Fruit fly (Drosophila melanogaster) whole organism, embryonic: ENCODE data around the gene ssh.

Experiments used
- Adf1 ChIP-seq: fragments of 200-800 bp; sonication (Bioruptor generic); IDR thresholded peaks from 2 replicates; pipeline ENCODE4 v1.3.6; 2022; ENCODE audit warnings: missing biosample characterization, missing genetic modification characterization
- CG10462 ChIP-seq: fragments of 200-800 bp; sonication (Bioruptor generic); optimal IDR thresholded peaks from 2 replicates; lab custom pipeline; 2016; ENCODE audit warnings: missing biosample characterization, missing genetic modification characterization
- CG12769 ChIP-seq: fragments of 200-800 bp; sonication (Bioruptor generic); optimal IDR thresholded peaks from 2 replicates; lab custom pipeline; 2019; ENCODE audit warnings: missing biosample characterization, mild to moderate bottlenecking, missing genetic modification characterization, moderate library complexity
- CG1832 ChIP-seq: fragments of 200-800 bp; sonication (Bioruptor generic); optimal IDR thresholded peaks from 2 replicates; lab custom pipeline; 2017; ENCODE audit warnings: missing biosample characterization, mild to moderate bottlenecking, missing genetic modification characterization, inconsistent platforms
- CG31365 ChIP-seq: fragments of 200-800 bp; sonication (Bioruptor generic); optimal IDR thresholded peaks from 2 replicates; lab custom pipeline; 2018; ENCODE audit warnings: missing biosample characterization, mild to moderate bottlenecking, missing genetic modification characterization
- CG6272 ChIP-seq: fragments of 200-800 bp; sonication (Bioruptor generic); IDR thresholded peaks from 2 replicates; pipeline ENCODE4 v1.3.6; 2022; ENCODE audit warnings: missing biosample characterization, missing genetic modification characterization
- Dp ChIP-seq: fragments of 200-800 bp; sonication (Bioruptor generic); optimal IDR thresholded peaks from 2 replicates; lab custom pipeline; 2018; ENCODE audit warnings: missing biosample characterization, mild to moderate bottlenecking, missing genetic modification characterization, moderate library complexity
- HLH4C ChIP-seq: fragments of 200-800 bp; sonication (Bioruptor generic); IDR thresholded peaks from 3 replicates; pipeline ENCODE4 v1.3.6; 2022; ENCODE audit warnings: missing biosample characterization, missing genetic modification characterization; ENCODE audit not compliant: partially characterized antibody
- Rx ChIP-seq: fragments of 200-800 bp; sonication (Bioruptor generic); IDR thresholded peaks from 2 replicates; pipeline ENCODE4 v1.3.6; 2022; ENCODE audit warnings: missing biosample characterization, missing genetic modification characterization
- Stat92E ChIP-seq, 3 experiments: fragments of >200 bp in 2 of 3; fragments of 200-800 bp in 1 of 3; sonication (Bioruptor generic) in 1 of 3; optimal IDR thresholded peaks; 2 replicates each; lab custom pipeline; 2017 to 2019; ENCODE audit warnings: missing biosample characterization in 3 of 3, missing genetic modification characterization in 3 of 3, mild to moderate bottlenecking in 1 of 3, moderate library complexity in 1 of 3
- cwo ChIP-seq: fragments of 200-800 bp; sonication (Bioruptor generic); optimal IDR thresholded peaks from 3 replicates; lab custom pipeline; 2017; ENCODE audit warnings: missing biosample characterization, missing genetic modification characterization, mild to moderate bottlenecking, moderate library complexity, missing genetic modification reagents
- kni ChIP-seq: fragments of 200-800 bp; sonication (Bioruptor generic); optimal IDR thresholded peaks from 3 replicates; lab custom pipeline; 2017; ENCODE audit warnings: mild to moderate bottlenecking, missing biosample characterization, missing genetic modification reagents, missing genetic modification characterization
- oc ChIP-seq: fragments of 200-800 bp; sonication (Bioruptor generic); optimal IDR thresholded peaks from 2 replicates; lab custom pipeline; 2018; ENCODE audit warnings: missing biosample characterization, mild to moderate bottlenecking, missing genetic modification characterization, moderate library complexity
- pb ChIP-seq: fragments of 200-800 bp; sonication (Bioruptor generic); optimal IDR thresholded peaks from 3 replicates; lab custom pipeline; 2016; ENCODE audit warnings: missing biosample characterization, missing genetic modification characterization
- salm ChIP-seq: fragments of 200-800 bp; sonication (Bioruptor generic); optimal IDR thresholded peaks from 2 replicates; lab custom pipeline; 2018; ENCODE audit warnings: missing biosample characterization, mild to moderate bottlenecking, missing genetic modification characterization
- sd ChIP-seq: fragments of 200-800 bp; sonication (Bioruptor generic); optimal IDR thresholded peaks from 3 replicates; lab custom pipeline; 2018; ENCODE audit warnings: missing biosample characterization, mild to moderate bottlenecking, missing genetic modification characterization, moderate library complexity
- sug ChIP-seq: fragments of 200-800 bp; optimal IDR thresholded peaks from 2 replicates; lab custom pipeline; 2019; ENCODE audit warnings: missing biosample characterization, mild to moderate bottlenecking, missing genetic modification characterization, moderate library complexity
- vvl ChIP-seq: fragments of 200-800 bp; sonication (Bioruptor generic); IDR thresholded peaks from 2 replicates; pipeline ENCODE4 v1.3.6; 2022; ENCODE audit warnings: missing biosample characterization, missing genetic modification characterization
- zfh2 ChIP-seq: fragments of 200-800 bp; sonication (Bioruptor generic); optimal IDR thresholded peaks from 2 replicates; lab custom pipeline; 2016; ENCODE audit warnings: missing biosample characterization, missing genetic modification characterization

Gene ssh

dm6 chr3R:24889303-24889892, 55.4 kb downstream of the ssh start (continued):
- TF ChIP-seq cwo (GFP tag; lab: Kevin White, UChicago) (peak; percentile 78), CG10462 (GFP tag; lab: Kevin White, UChicago) (no peak), Rx (no peak), zfh2 (no peak), salm (tag; lab: Kevin White, UChicago) (no peak), CG31365 (tag; lab: Kevin White, UChicago) (no peak), CG12769 (tag; lab: Kevin White, UChicago) (peak; percentile 74), oc (tag; lab: Kevin White, UChicago) (no peak), Stat92E (GFP tag; optimal IDR thresholded peaks at IDR 0.05; lab: Kevin White, UChicago) (no peak), kni (GFP tag; lab: Kevin White, UChicago) (peak; percentile 29), HLH4C (GFP tag; lab: Robert Waterston, UW) (no peak), pb (no peak), sug (no peak), Adf1 (no peak), Dp (GFP tag; lab: Kevin White, UChicago) (no peak), CG1832 (GFP tag; lab: Kevin White, UChicago) (no peak), vvl (GFP tag; lab: Robert Waterston, UW) (0 out of 2 replicates have a peak, but pooled peaks have one; percentile 12), sd (tag; lab: Kevin White, UChicago) (peak; percentile 96), CG6272 (GFP tag; lab: Robert Waterston, UW) (no peak)
